Fruit fly (Drosophila melanogaster) whole organism, embryonic: ENCODE data around the gene CG10337.

ENCODE experiments used
- B-H1 ChIP-seq: fragments of 200-800 bp; sonication (Bioruptor generic); IDR thresholded peaks from 3 replicates; pipeline ENCODE4 v1.3.6; 2022; ENCODE audit warnings: missing biosample characterization, missing genetic modification characterization
- Bteb2 ChIP-seq: fragments of 200-800 bp; sonication (Bioruptor generic); optimal IDR thresholded peaks from 2 replicates; lab custom pipeline; 2016; ENCODE audit warnings: missing biosample characterization, missing genetic modification characterization
- CG10209 ChIP-seq: fragments of 200-800 bp; sonication (Bioruptor generic); optimal IDR thresholded peaks from 3 replicates; lab custom pipeline; 2017; ENCODE audit warnings: missing biosample characterization, mild to moderate bottlenecking, missing genetic modification characterization, missing genetic modification reagents
- CG1024 ChIP-seq: fragments of 200-800 bp; sonication (Bioruptor generic); IDR thresholded peaks from 2 replicates; pipeline ENCODE4 v1.3.6; 2022; ENCODE audit warnings: missing biosample characterization, missing genetic modification characterization
- CG11504 ChIP-seq: fragments of 200-800 bp; sonication (Bioruptor generic); optimal IDR thresholded peaks from 3 replicates; lab custom pipeline; 2019; ENCODE audit warnings: missing biosample characterization, mild to moderate bottlenecking, missing genetic modification characterization, moderate library complexity
- CG13296 ChIP-seq: fragments of 200-800 bp; sonication (Bioruptor generic); optimal IDR thresholded peaks from 3 replicates; lab custom pipeline; 2018; ENCODE audit warnings: missing biosample characterization, mild to moderate bottlenecking, missing genetic modification characterization
- CG14860 ChIP-seq: fragments of 200-800 bp; sonication (Bioruptor generic); IDR thresholded peaks from 3 replicates; pipeline ENCODE4 v1.3.6; 2022; ENCODE audit warnings: missing biosample characterization, missing genetic modification characterization; ENCODE audit not compliant: partially characterized antibody
- CG15696 ChIP-seq: fragments of 200-800 bp; sonication (Bioruptor generic); optimal IDR thresholded peaks from 2 replicates; lab custom pipeline; 2019; ENCODE audit warnings: missing biosample characterization, mild to moderate bottlenecking, missing genetic modification characterization, moderate library complexity
- CG1602 ChIP-seq: fragments of 200-800 bp; sonication (Bioruptor generic); optimal IDR thresholded peaks from 3 replicates; lab custom pipeline; 2016; ENCODE audit warnings: missing biosample characterization, missing genetic modification characterization
- CG16813 ChIP-seq: fragments of 200-800 bp; sonication (Bioruptor generic); IDR thresholded peaks from 3 replicates; pipeline ENCODE4 v1.3.6; 2022; ENCODE audit warnings: missing biosample characterization, missing genetic modification characterization; ENCODE audit not compliant: partially characterized antibody
- CG17802 ChIP-seq: fragments of 200-800 bp; sonication (Bioruptor generic); optimal IDR thresholded peaks from 2 replicates; lab custom pipeline; 2018; ENCODE audit warnings: missing biosample characterization, mild to moderate bottlenecking, missing genetic modification characterization, moderate library complexity
- CG2199 ChIP-seq: fragments of 200-800 bp; sonication (Bioruptor generic); IDR thresholded peaks from 3 replicates; pipeline ENCODE4 v1.3.6; 2022; ENCODE audit warnings: missing biosample characterization, missing genetic modification characterization
- CG32772 ChIP-seq: fragments of 200-800 bp; sonication (Bioruptor generic); IDR thresholded peaks from 2 replicates; pipeline ENCODE4 v1.3.6; 2022; ENCODE audit warnings: missing biosample characterization, missing genetic modification characterization
- CG42726 ChIP-seq: fragments of 200-800 bp; sonication (Bioruptor generic); IDR thresholded peaks from 2 replicates; pipeline ENCODE4 v1.3.6; 2022; ENCODE audit warnings: missing biosample characterization, missing genetic modification characterization; ENCODE audit not compliant: partially characterized antibody
- CG4617 ChIP-seq: fragments of 200-800 bp; sonication (Bioruptor generic); optimal IDR thresholded peaks from 3 replicates; lab custom pipeline; 2016; ENCODE audit warnings: missing biosample characterization, missing genetic modification characterization, borderline replicate concordance
- CG4730 ChIP-seq: fragments of 200-800 bp; sonication (Bioruptor generic); IDR thresholded peaks from 2 replicates; pipeline ENCODE4 v1.3.6; 2022; ENCODE audit warnings: missing biosample characterization, missing genetic modification characterization
- CG5180 ChIP-seq: fragments of 200-800 bp; sonication (Bioruptor generic); optimal IDR thresholded peaks from 3 replicates; lab custom pipeline; 2017; ENCODE audit warnings: missing biosample characterization, missing genetic modification characterization, mild to moderate bottlenecking, moderate library complexity, missing genetic modification reagents
- CG6683 ChIP-seq: fragments of 200-800 bp; sonication (Bioruptor generic); optimal IDR thresholded peaks from 2 replicates; lab custom pipeline; 2017; ENCODE audit warnings: missing biosample characterization, mild to moderate bottlenecking, missing genetic modification characterization, missing genetic modification reagents
- CG7987 ChIP-seq: fragments of 200-800 bp; sonication (Bioruptor generic); optimal IDR thresholded peaks from 2 replicates; lab custom pipeline; 2018; ENCODE audit warnings: missing biosample characterization, mild to moderate bottlenecking, missing genetic modification characterization, moderate library complexity
- CG8089 ChIP-seq: fragments of 200-800 bp; sonication (Bioruptor generic); optimal IDR thresholded peaks from 3 replicates; lab custom pipeline; 2016; ENCODE audit warnings: missing biosample characterization, missing genetic modification characterization
- CG9797 ChIP-seq: fragments of 200-800 bp; sonication (Bioruptor generic); optimal IDR thresholded peaks from 3 replicates; lab custom pipeline; 2018; ENCODE audit warnings: missing biosample characterization, mild to moderate bottlenecking, missing genetic modification characterization
- CkIIα-i1 ChIP-seq: fragments of 200-800 bp; sonication (Bioruptor generic); IDR thresholded peaks from 2 replicates; pipeline ENCODE4 v1.3.6; 2022; ENCODE audit warnings: missing biosample characterization, missing genetic modification characterization
- Doc2 ChIP-seq: fragments of 200-800 bp; sonication (Bioruptor generic); IDR thresholded peaks from 2 replicates; pipeline ENCODE4 v1.3.6; 2022; ENCODE audit warnings: missing biosample characterization, missing genetic modification characterization
- Doc3 ChIP-seq: fragments of 200-800 bp; sonication (Bioruptor generic); IDR thresholded peaks from 3 replicates; pipeline ENCODE4 v1.3.6; 2022; ENCODE audit warnings: missing biosample characterization, missing genetic modification characterization; ENCODE audit not compliant: partially characterized antibody
- HHEX ChIP-seq: fragments of 200-800 bp; sonication (Bioruptor generic); optimal IDR thresholded peaks from 3 replicates; lab custom pipeline; 2017; ENCODE audit warnings: missing biosample characterization, mild to moderate bottlenecking, missing genetic modification characterization, missing genetic modification reagents
- HLH3B ChIP-seq: fragments of 200-800 bp; sonication (Bioruptor generic); IDR thresholded peaks from 2 replicates; pipeline ENCODE4 v1.3.6; 2022; ENCODE audit warnings: missing biosample characterization, missing genetic modification characterization
- Hmx ChIP-seq: fragments of 200-800 bp; sonication (Bioruptor generic); optimal IDR thresholded peaks from 2 replicates; lab custom pipeline; 2016; ENCODE audit warnings: missing biosample characterization, missing genetic modification characterization
- Hr39 ChIP-seq: fragments of >200 bp; optimal IDR thresholded peaks from 2 replicates; lab custom pipeline; 2017
- Hr51 ChIP-seq, 2 experiments: fragments of 200-800 bp; sonication (Bioruptor generic); optimal IDR thresholded peaks; 2 replicates in 1 of 2; 3 replicates in 1 of 2; lab custom pipeline; 2016 to 2018; ENCODE audit warnings: missing biosample characterization in 2 of 2, missing genetic modification characterization in 2 of 2, mild to moderate bottlenecking in 1 of 2, moderate library complexity in 1 of 2
- Scr ChIP-seq: fragments of 200-800 bp; sonication (Bioruptor generic); IDR thresholded peaks from 2 replicates; pipeline ENCODE4 v1.3.6; 2022; ENCODE audit warnings: missing biosample characterization, missing genetic modification characterization; ENCODE audit not compliant: partially characterized antibody
- Six4 ChIP-seq: fragments of 200-800 bp; sonication (Bioruptor generic); optimal IDR thresholded peaks from 2 replicates; lab custom pipeline; 2016; ENCODE audit warnings: missing biosample characterization, missing genetic modification characterization
- Sry-β ChIP-seq: fragments of 200-800 bp; sonication (Bioruptor generic); optimal IDR thresholded peaks from 2 replicates; lab custom pipeline; 2018; ENCODE audit warnings: missing biosample characterization, mild to moderate bottlenecking, missing genetic modification characterization, moderate library complexity
- Xbp1 ChIP-seq: fragments of 200-800 bp; sonication (Bioruptor generic); optimal IDR thresholded peaks from 3 replicates; lab custom pipeline; 2016; ENCODE audit warnings: missing biosample characterization, mild to moderate bottlenecking, missing genetic modification characterization
- ab ChIP-seq: fragments of 200-800 bp; sonication (Bioruptor generic); optimal IDR thresholded peaks from 2 replicates; lab custom pipeline; 2016; ENCODE audit warnings: missing biosample characterization, missing genetic modification characterization
- cad ChIP-seq: fragments of >200 bp; optimal IDR thresholded peaks from 2 replicates; lab custom pipeline; 2017; ENCODE audit warnings: missing biosample characterization, missing genetic modification characterization
- dmrt99B ChIP-seq: fragments of 200-800 bp; sonication (Bioruptor generic); optimal IDR thresholded peaks from 2 replicates; lab custom pipeline; 2018; ENCODE audit warnings: missing biosample characterization, mild to moderate bottlenecking, missing genetic modification characterization, moderate library complexity
- ewg ChIP-seq: fragments of 200-800 bp; sonication (Bioruptor generic); optimal IDR thresholded peaks from 3 replicates; lab custom pipeline; 2017; ENCODE audit warnings: mild to moderate bottlenecking, missing biosample characterization, missing genetic modification reagents, missing genetic modification characterization
- gce ChIP-seq: fragments of 200-800 bp; sonication (Bioruptor generic); IDR thresholded peaks from 3 replicates; pipeline ENCODE4 v1.3.6; 2022; ENCODE audit warnings: missing biosample characterization, missing genetic modification characterization
- gem ChIP-seq: fragments of 200-800 bp; sonication (Bioruptor generic); optimal IDR thresholded peaks from 2 replicates; lab custom pipeline; 2019; ENCODE audit warnings: missing biosample characterization, mild to moderate bottlenecking, missing genetic modification characterization, moderate library complexity
- kah ChIP-seq: fragments of 200-800 bp; sonication (Bioruptor generic); optimal IDR thresholded peaks from 2 replicates; lab custom pipeline; 2018; ENCODE audit warnings: missing biosample characterization, mild to moderate bottlenecking, missing genetic modification characterization
- sima ChIP-seq: fragments of 200-800 bp; sonication (Bioruptor generic); optimal IDR thresholded peaks from 2 replicates; lab custom pipeline; 2016; ENCODE audit warnings: missing biosample characterization, missing genetic modification characterization
- slbo ChIP-seq: fragments of 200-800 bp; sonication (Bioruptor generic); IDR thresholded peaks from 2 replicates; pipeline ENCODE4 v1.3.6; 2022; ENCODE audit warnings: missing biosample characterization, missing genetic modification characterization
- sob ChIP-seq: fragments of 200-800 bp; sonication (Bioruptor generic); IDR thresholded peaks from 2 replicates; pipeline ENCODE4 v1.3.6; 2022; ENCODE audit warnings: missing biosample characterization, missing genetic modification characterization
- tll ChIP-seq, 2 experiments: fragments of 200-800 bp in 1 of 2; fragments of >200 bp in 1 of 2; sonication (Bioruptor generic) in 1 of 2; optimal IDR thresholded peaks; 2 replicates each; lab custom pipeline; 2017 to 2019; ENCODE audit warnings: missing biosample characterization in 2 of 2, missing genetic modification characterization in 2 of 2, mild to moderate bottlenecking in 1 of 2, moderate library complexity in 1 of 2
- trh ChIP-seq: fragments of 200-800 bp; sonication (Bioruptor generic); optimal IDR thresholded peaks from 2 replicates; lab custom pipeline; 2016; ENCODE audit warnings: missing biosample characterization, missing genetic modification characterization
- tup ChIP-seq: fragments of 200-800 bp; sonication (Bioruptor generic); optimal IDR thresholded peaks from 2 replicates; lab custom pipeline; 2016; ENCODE audit warnings: missing biosample characterization, mild to moderate bottlenecking, missing genetic modification characterization, moderate library complexity
- tx ChIP-seq: fragments of 200-800 bp; sonication (Bioruptor generic); optimal IDR thresholded peaks from 2 replicates; lab custom pipeline; 2016; ENCODE audit warnings: missing biosample characterization, missing genetic modification characterization
- wor ChIP-seq: fragments of 200-800 bp; sonication (Bioruptor generic); IDR thresholded peaks from 2 replicates; pipeline ENCODE4 v1.3.6; 2022; ENCODE audit warnings: missing biosample characterization, missing genetic modification characterization
- zf30C ChIP-seq: fragments of 200-800 bp; sonication (Bioruptor generic); optimal IDR thresholded peaks from 3 replicates; lab custom pipeline; 2018; ENCODE audit warnings: missing biosample characterization, mild to moderate bottlenecking, missing genetic modification characterization
- zfh2 ChIP-seq: fragments of 200-800 bp; sonication (Bioruptor generic); optimal IDR thresholded peaks from 2 replicates; lab custom pipeline; 2016; ENCODE audit warnings: missing biosample characterization, missing genetic modification characterization

Gene CG10337

dm6 chr2L:19533247-19533646 lies 13.5 kb downstream of the CG10337 start, which contains the start of gene CG33116:
Gene CG33116, plus strand, starts transcription at chr2L:19533479.
- TF ChIP-seq CG9797: peak; percentile 23
- peak; percentile 85 for TF ChIP-seq gem (tag; lab: Kevin White, UChicago)
- peak; percentile 89 for TF ChIP-seq sob (GFP tag; lab: Robert Waterston, UW)
- TF ChIP-seq Six4 (GFP tag; lab: Kevin White, UChicago): peak; percentile 73
- peak; percentile 43 for TF ChIP-seq kah
- TF ChIP-seq Hr51 (GFP tag; optimal IDR thresholded peaks at IDR 0.05; lab: Kevin White, UChicago): peak; percentile 75 to 76
- peak; percentile 79 for TF ChIP-seq Bteb2 (GFP tag; lab: Kevin White, UChicago)
- TF ChIP-seq HHEX (GFP tag; lab: Kevin White, UChicago): peak; percentile 79
- TF ChIP-seq CG17802 (tag; lab: Kevin White, UChicago): peak; percentile 59
- peak; percentile 68 for TF ChIP-seq CG8089 (GFP tag; lab: Kevin White, UChicago)
- peak; percentile 84 for TF ChIP-seq slbo (GFP tag; lab: Robert Waterston, UW)
- TF ChIP-seq zfh2 (GFP tag; lab: Kevin White, UChicago): peak; percentile 87
- peak; percentile 89; the same call in 2 of the 3 replicates for TF ChIP-seq CG2199 (GFP tag; lab: Robert Waterston, UW)
- TF ChIP-seq CG1024 (GFP tag; lab: Robert Waterston, UW): peak; percentile 63
- TF ChIP-seq CG1602: peak; percentile 75
- TF ChIP-seq Doc2 (GFP tag; lab: Robert Waterston, UW): no peak
- no peak; the same call in 1 of the 2 replicates for TF ChIP-seq CG42726
- TF ChIP-seq zf30C (GFP tag; lab: Kevin White, UChicago): no peak
- peak; percentile 74 for TF ChIP-seq CG13296 (GFP tag; lab: Kevin White, UChicago)
- peak; percentile 54 for TF ChIP-seq Hmx (GFP tag; lab: Kevin White, UChicago)
- peak; percentile 49 for TF ChIP-seq Sry-β (GFP tag; lab: Kevin White, UChicago)
- peak; percentile 66 for TF ChIP-seq tup
- TF ChIP-seq trh (GFP tag; lab: Kevin White, UChicago): peak; percentile 49
- peak; percentile 44; the same call in 1 of the 3 replicates for TF ChIP-seq B-H1 (GFP tag; lab: Robert Waterston, UW)
- TF ChIP-seq CG4730: peak; percentile 55
- TF ChIP-seq CG15696 (tag; lab: Kevin White, UChicago): peak; percentile 85
- peak; percentile 67 for TF ChIP-seq ewg (GFP tag; lab: Kevin White, UChicago)
- peak; percentile 86 for TF ChIP-seq dmrt99B
- TF ChIP-seq tll (GFP tag; optimal IDR thresholded peaks at IDR 0.05; lab: Kevin White, UChicago): no peak
- peak; percentile 27; the same call in 1 of the 2 replicates for TF ChIP-seq Scr (GFP tag; lab: Robert Waterston, UW)
- peak; percentile 68 for TF ChIP-seq Hr39 (lab: Kevin White, UChicago)
- no peak for TF ChIP-seq cad
- no peak for TF ChIP-seq CG16813 (GFP tag; lab: Robert Waterston, UW)
- TF ChIP-seq CG5180: peak; percentile 9
- TF ChIP-seq CG6683: peak; percentile 30
- peak; percentile 67 for TF ChIP-seq CG32772 (GFP tag; lab: Robert Waterston, UW)
- peak; percentile 84 for TF ChIP-seq CG11504 (tag; lab: Kevin White, UChicago)
- peak; percentile 71 for TF ChIP-seq CG4617 (GFP tag; lab: Kevin White, UChicago)
- peak; percentile 1 for TF ChIP-seq sima
- peak; percentile 76 for TF ChIP-seq HLH3B
- peak; percentile 27; the same call in 1 of the 3 replicates for TF ChIP-seq gce (GFP tag; lab: Robert Waterston, UW)
- no peak for TF ChIP-seq Doc3
- TF ChIP-seq ab (GFP tag; lab: Kevin White, UChicago): peak; percentile 26
- no peak for TF ChIP-seq CG14860 (GFP tag; lab: Robert Waterston, UW)
- TF ChIP-seq CG10209 (GFP tag; lab: Kevin White, UChicago): peak; percentile 76
- TF ChIP-seq CG7987: peak; percentile 73
- TF ChIP-seq CkIIα-i1: peak; percentile 25; the same call in 1 of the 2 replicates
- TF ChIP-seq Xbp1 (GFP tag; lab: Kevin White, UChicago): peak; percentile 89
- peak; percentile 79 for TF ChIP-seq tx (GFP tag; lab: Kevin White, UChicago)
- no peak for TF ChIP-seq wor (GFP tag; lab: Robert Waterston, UW)
